Fruit fly (Drosophila melanogaster) whole organism, embryonic: ENCODE results near the gene CG11267.

Experiments
- B-H1 ChIP-seq: fragments of 200-800 bp; sonication (Bioruptor generic); IDR thresholded peaks from 3 replicates; pipeline ENCODE4 v1.3.6; 2022; ENCODE audit warnings: missing biosample characterization, missing genetic modification characterization
- Bdp1 ChIP-seq: fragments of 200-800 bp; sonication (Bioruptor generic); optimal IDR thresholded peaks from 3 replicates; lab custom pipeline; 2016; ENCODE audit warnings: missing biosample characterization, missing genetic modification characterization
- Bteb2 ChIP-seq: fragments of 200-800 bp; sonication (Bioruptor generic); optimal IDR thresholded peaks from 2 replicates; lab custom pipeline; 2016; ENCODE audit warnings: missing biosample characterization, missing genetic modification characterization
- CG11093 ChIP-seq: fragments of 200-800 bp; sonication (Bioruptor generic); IDR thresholded peaks from 3 replicates; pipeline ENCODE4 v1.3.6; 2022; ENCODE audit warnings: missing biosample characterization, missing genetic modification characterization
- CG11456 ChIP-seq: fragments of 200-800 bp; sonication (Bioruptor generic); IDR thresholded peaks from 3 replicates; pipeline ENCODE4 v1.3.6; 2022; ENCODE audit warnings: missing biosample characterization, missing genetic modification characterization
- CG12391 ChIP-seq: fragments of 200-800 bp; sonication (Bioruptor generic); optimal IDR thresholded peaks from 3 replicates; lab custom pipeline; 2018; ENCODE audit warnings: missing biosample characterization, mild to moderate bottlenecking, missing genetic modification characterization, moderate library complexity
- CG13296 ChIP-seq: fragments of 200-800 bp; sonication (Bioruptor generic); optimal IDR thresholded peaks from 3 replicates; lab custom pipeline; 2018; ENCODE audit warnings: missing biosample characterization, mild to moderate bottlenecking, missing genetic modification characterization
- CG14860 ChIP-seq: fragments of 200-800 bp; sonication (Bioruptor generic); IDR thresholded peaks from 3 replicates; pipeline ENCODE4 v1.3.6; 2022; ENCODE audit warnings: missing biosample characterization, missing genetic modification characterization; ENCODE audit not compliant: partially characterized antibody
- CG17328 ChIP-seq: fragments of 200-800 bp; sonication (Bioruptor generic); IDR thresholded peaks from 2 replicates; pipeline ENCODE4 v1.3.6; 2022; ENCODE audit warnings: missing biosample characterization, missing genetic modification characterization
- CG17802 ChIP-seq: fragments of 200-800 bp; sonication (Bioruptor generic); optimal IDR thresholded peaks from 2 replicates; lab custom pipeline; 2018; ENCODE audit warnings: missing biosample characterization, mild to moderate bottlenecking, missing genetic modification characterization, moderate library complexity
- CG1792 ChIP-seq: fragments of 200-800 bp; sonication (Bioruptor generic); optimal IDR thresholded peaks from 2 replicates; lab custom pipeline; 2016; ENCODE audit warnings: missing biosample characterization, missing genetic modification characterization
- CG2678 ChIP-seq: fragments of 200-800 bp; sonication (Bioruptor generic); optimal IDR thresholded peaks from 3 replicates; lab custom pipeline; 2019; ENCODE audit warnings: missing biosample characterization, mild to moderate bottlenecking, missing genetic modification characterization, moderate library complexity
- CG31224 ChIP-seq: fragments of 200-800 bp; sonication (Bioruptor generic); IDR thresholded peaks from 2 replicates; pipeline ENCODE4 v1.3.6; 2022; ENCODE audit warnings: missing biosample characterization, missing genetic modification characterization
- CG32767 ChIP-seq: fragments of 200-800 bp; sonication (Bioruptor generic); IDR thresholded peaks from 2 replicates; pipeline ENCODE4 v1.3.6; 2022; ENCODE audit warnings: missing biosample characterization, missing genetic modification characterization
- CG3281 ChIP-seq: fragments of 200-800 bp; sonication (Bioruptor generic); optimal IDR thresholded peaks from 3 replicates; lab custom pipeline; 2017; ENCODE audit warnings: missing biosample characterization, mild to moderate bottlenecking, missing genetic modification characterization
- CG6654 ChIP-seq: fragments of 200-800 bp; sonication (Bioruptor generic); optimal IDR thresholded peaks from 2 replicates; lab custom pipeline; 2017; ENCODE audit warnings: missing biosample characterization, mild to moderate bottlenecking, missing genetic modification characterization
- CG7271 ChIP-seq: fragments of 200-800 bp; sonication (Bioruptor generic); optimal IDR thresholded peaks from 2 replicates; lab custom pipeline; 2018; ENCODE audit warnings: missing biosample characterization, mild to moderate bottlenecking, missing genetic modification characterization, moderate library complexity
- CrebB ChIP-seq: fragments of 200-800 bp; sonication (Bioruptor generic); optimal IDR thresholded peaks from 3 replicates; lab custom pipeline; 2018; ENCODE audit warnings: missing biosample characterization, mild to moderate bottlenecking, missing genetic modification characterization
- Dip3 ChIP-seq: fragments of 200-800 bp; sonication (Bioruptor generic); optimal IDR thresholded peaks from 3 replicates; lab custom pipeline; 2016; ENCODE audit warnings: missing biosample characterization, missing genetic modification characterization
- Fer1 ChIP-seq: fragments of 200-800 bp; sonication (Bioruptor generic); optimal IDR thresholded peaks from 2 replicates; lab custom pipeline; 2017; ENCODE audit warnings: missing biosample characterization, mild to moderate bottlenecking, missing genetic modification characterization
- Hmr ChIP-seq: fragments of 200-800 bp; sonication (Bioruptor generic); optimal IDR thresholded peaks from 3 replicates; lab custom pipeline; 2017; ENCODE audit warnings: mild to moderate bottlenecking, missing biosample characterization, missing genetic modification reagents, missing genetic modification characterization
- MESR4 ChIP-seq: fragments of 200-800 bp; sonication (Bioruptor generic); optimal IDR thresholded peaks from 2 replicates; lab custom pipeline; 2018; ENCODE audit warnings: missing biosample characterization, mild to moderate bottlenecking, missing genetic modification characterization, moderate library complexity
- NC2β ChIP-seq: fragments of 200-800 bp; sonication (Bioruptor generic); optimal IDR thresholded peaks from 2 replicates; lab custom pipeline; 2016; ENCODE audit warnings: missing biosample characterization, missing genetic modification characterization
- Scr ChIP-seq: fragments of 200-800 bp; sonication (Bioruptor generic); IDR thresholded peaks from 2 replicates; pipeline ENCODE4 v1.3.6; 2022; ENCODE audit warnings: missing biosample characterization, missing genetic modification characterization; ENCODE audit not compliant: partially characterized antibody
- Xbp1 ChIP-seq: fragments of 200-800 bp; sonication (Bioruptor generic); optimal IDR thresholded peaks from 3 replicates; lab custom pipeline; 2016; ENCODE audit warnings: missing biosample characterization, mild to moderate bottlenecking, missing genetic modification characterization
- Xrp1 ChIP-seq: fragments of 200-800 bp; sonication (Bioruptor generic); IDR thresholded peaks from 2 replicates; pipeline ENCODE4 v1.3.6; 2022; ENCODE audit warnings: missing biosample characterization, missing genetic modification characterization
- YL-1 ChIP-seq: fragments of 200-800 bp; sonication (Bioruptor generic); optimal IDR thresholded peaks from 3 replicates; lab custom pipeline; 2017; ENCODE audit warnings: missing biosample characterization, mild to moderate bottlenecking, missing genetic modification characterization
- bowl ChIP-seq: fragments of 200-800 bp; sonication (Bioruptor generic); IDR thresholded peaks from 2 replicates; pipeline ENCODE4 v1.3.6; 2022; ENCODE audit warnings: missing biosample characterization, missing genetic modification characterization
- da ChIP-seq: fragments of 200-800 bp; sonication (Bioruptor generic); optimal IDR thresholded peaks from 2 replicates; lab custom pipeline; 2016; ENCODE audit warnings: missing biosample characterization, missing genetic modification characterization
- dati ChIP-seq: fragments of 200-800 bp; sonication (Bioruptor generic); IDR thresholded peaks from 2 replicates; pipeline ENCODE4 v1.3.6; 2022; ENCODE audit warnings: missing biosample characterization, missing genetic modification characterization
- fd64A ChIP-seq: fragments of 200-800 bp; sonication (Bioruptor generic); optimal IDR thresholded peaks from 3 replicates; lab custom pipeline; 2018; ENCODE audit warnings: missing biosample characterization, mild to moderate bottlenecking, missing genetic modification characterization
- her ChIP-seq: fragments of 200-800 bp; sonication (Bioruptor generic); optimal IDR thresholded peaks from 2 replicates; lab custom pipeline; 2016; ENCODE audit warnings: missing biosample characterization, missing genetic modification characterization
- lab ChIP-seq: fragments of 200-800 bp; sonication (Bioruptor generic); optimal IDR thresholded peaks from 3 replicates; lab custom pipeline; 2017; ENCODE audit warnings: missing biosample characterization, missing genetic modification characterization, mild to moderate bottlenecking, moderate library complexity, missing genetic modification reagents
- pho ChIP-seq: fragments of 200-800 bp; sonication (Bioruptor generic); optimal IDR thresholded peaks from 2 replicates; lab custom pipeline; 2016; ENCODE audit warnings: missing biosample characterization, missing genetic modification characterization
- pum ChIP-seq: fragments of 200-800 bp; sonication (Bioruptor generic); optimal IDR thresholded peaks from 2 replicates; lab custom pipeline; 2016; ENCODE audit warnings: missing biosample characterization, missing genetic modification characterization
- rib ChIP-seq: fragments of 200-800 bp; sonication (Bioruptor generic); IDR thresholded peaks from 2 replicates; pipeline ENCODE4 v1.3.6; 2022; ENCODE audit warnings: missing biosample characterization, missing genetic modification characterization
- sd ChIP-seq: fragments of 200-800 bp; sonication (Bioruptor generic); optimal IDR thresholded peaks from 3 replicates; lab custom pipeline; 2018; ENCODE audit warnings: missing biosample characterization, mild to moderate bottlenecking, missing genetic modification characterization, moderate library complexity
- sim ChIP-seq: fragments of 200-800 bp; sonication (Bioruptor generic); IDR thresholded peaks from 2 replicates; pipeline ENCODE4 v1.3.6; 2022; ENCODE audit warnings: missing biosample characterization, missing genetic modification characterization
- sima ChIP-seq: fragments of 200-800 bp; sonication (Bioruptor generic); optimal IDR thresholded peaks from 2 replicates; lab custom pipeline; 2016; ENCODE audit warnings: missing biosample characterization, missing genetic modification characterization
- sug ChIP-seq: fragments of 200-800 bp; optimal IDR thresholded peaks from 2 replicates; lab custom pipeline; 2019; ENCODE audit warnings: missing biosample characterization, mild to moderate bottlenecking, missing genetic modification characterization, moderate library complexity

The CG11267 gene

DNA sequence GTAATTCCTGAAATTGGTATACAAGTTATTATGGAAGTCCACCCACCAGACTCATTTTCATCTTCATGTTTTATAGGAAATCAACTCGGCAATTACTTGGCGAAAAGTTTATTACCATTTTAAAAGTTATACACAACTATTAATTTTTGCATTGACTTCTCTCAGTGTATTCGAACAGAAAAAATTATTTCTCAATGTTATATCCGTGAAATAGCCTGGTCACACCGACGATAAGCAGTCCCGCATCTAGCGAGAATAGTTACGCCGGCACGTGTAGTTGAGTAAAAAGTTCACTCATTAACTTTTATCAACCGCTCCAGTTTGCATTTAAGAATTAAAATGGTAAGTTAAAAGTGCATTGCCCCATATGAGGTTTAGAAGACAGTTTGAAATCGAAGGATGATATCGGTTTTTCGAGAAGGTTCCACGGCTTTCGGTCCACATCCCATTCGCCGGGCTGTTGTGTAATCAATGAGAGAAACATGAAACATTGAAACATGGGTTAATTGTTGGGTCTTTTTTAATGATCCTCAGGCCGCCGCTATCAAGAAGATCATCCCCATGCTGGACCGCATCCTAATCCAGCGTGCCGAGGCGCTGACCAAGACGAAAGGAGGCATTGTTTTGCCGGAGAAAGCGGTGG is at the start of gene CG11267 (continued):
- TF ChIP-seq Dip3 (GFP tag; lab: Kevin White, UChicago) (peak; percentile 85), CG7271 (no peak), CG14860 (no peak), CG11456 (GFP tag; lab: Robert Waterston, UW) (peak; percentile 92), Fer1 (GFP tag; lab: Kevin White, UChicago) (peak; percentile 88), fd64A (GFP tag; lab: Kevin White, UChicago) (no peak), CrebB (tag; lab: Kevin White, UChicago) (peak; percentile 59), CG11093 (GFP tag; lab: Robert Waterston, UW) (peak; percentile 65; the same call in 1 of the 3 replicates), Bdp1 (GFP tag; lab: Kevin White, UChicago) (peak; percentile 56), Xrp1 (GFP tag; lab: Robert Waterston, UW) (peak; percentile 91), CG12391 (tag; lab: Kevin White, UChicago) (peak; percentile 74), MESR4 (GFP tag; lab: Kevin White, UChicago) (peak; percentile 53), CG3281 (GFP tag; lab: Kevin White, UChicago) (peak; percentile 90), Hmr (peak; percentile 81), Xbp1 (GFP tag; lab: Kevin White, UChicago) (peak; percentile 84), NC2β (GFP tag; lab: Kevin White, UChicago) (peak; percentile 30), Bteb2 (GFP tag; lab: Kevin White, UChicago) (peak; percentile 70), CG6654 (GFP tag; lab: Kevin White, UChicago) (peak; percentile 73), sima (GFP tag; lab: Kevin White, UChicago) (peak; percentile 17), rib (peak; percentile 79), pho (GFP tag; lab: Kevin White, UChicago) (peak; percentile 59), Scr (GFP tag; lab: Robert Waterston, UW) (no peak), CG2678 (tag; lab: Kevin White, UChicago) (peak; percentile 92), CG1792 (GFP tag; lab: Kevin White, UChicago) (peak; percentile 74), bowl (GFP tag; lab: Robert Waterston, UW) (peak; percentile 84), da (GFP tag; lab: Kevin White, UChicago) (peak; percentile 32), CG32767 (GFP tag; lab: Robert Waterston, UW) (peak; percentile 62), lab (GFP tag; lab: Kevin White, UChicago) (peak; percentile 93), sd (tag; lab: Kevin White, UChicago) (no peak), sug (tag; lab: Kevin White, UChicago) (peak; percentile 91), CG31224 (GFP tag; lab: Robert Waterston, UW) (peak; percentile 87), B-H1 (GFP tag; lab: Robert Waterston, UW) (peak; percentile 87), CG17328 (GFP tag; lab: Robert Waterston, UW) (peak; percentile 86), YL-1 (GFP tag; lab: Kevin White, UChicago) (peak; percentile 39), her (GFP tag; lab: Kevin White, UChicago) (peak; percentile 60), pum (GFP tag; lab: Kevin White, UChicago) (peak; percentile 67), CG13296 (GFP tag; lab: Kevin White, UChicago) (peak; percentile 91), CG17802 (tag; lab: Kevin White, UChicago) (peak; percentile 74), sim (GFP tag; lab: Robert Waterston, UW) (peak; percentile 82), dati (GFP tag; lab: Robert Waterston, UW) (peak; percentile 66)
